2 fruit fly cellular contexts compared by ENCODE assay signal in genomic region chr3L:15107776-15108379, dm6.
A peak's percentile ranks its signal among the peaks of the same experiment; 100 is the strongest.
TF ChIP-seq lines count a peak whose summit lies in the region.

No protein-coding gene starts in this region.

TF ChIP-seq in whole organism, embryonic, 481 proteins besides CTCF, POLR2A, EP300 and RAD21 (continued from another document and continues in another):
- TF ChIP-seq Chrac-16 (GFP tag; optimal IDR thresholded peaks at IDR 0.05; lab: Kevin White, UChicago) (peak; percentile 43), CG10209 (GFP tag; optimal IDR thresholded peaks at IDR 0.05; lab: Kevin White, UChicago) (no peak), tup (GFP tag; optimal IDR thresholded peaks at IDR 0.05; lab: Kevin White, UChicago) (no peak), CG15696 (tag; optimal IDR thresholded peaks at IDR 0.05; lab: Kevin White, UChicago) (peak; percentile 53), abd-A (tag; optimal IDR thresholded peaks at IDR 0.05; lab: Kevin White, UChicago) (no peak), CG15514 (GFP tag; optimal IDR thresholded peaks at IDR 0.05; lab: Kevin White, UChicago) (no peak), dan (GFP tag; IDR thresholded peaks at IDR 0.05; lab: Robert Waterston, UW) (no peak), CG17612 (GFP tag; IDR thresholded peaks at IDR 0.05; lab: Robert Waterston, UW) (no peak), bbx (GFP tag; IDR thresholded peaks at IDR 0.05; lab: Robert Waterston, UW; ENCODE audit: partially characterized antibody) (no peak), CG33213 (GFP tag; optimal IDR thresholded peaks at IDR 0.05; lab: Kevin White, UChicago) (no peak), CG2678 (tag; optimal IDR thresholded peaks at IDR 0.05; lab: Kevin White, UChicago) (no peak), CG7745 (tag; optimal IDR thresholded peaks at IDR 0.05; lab: Kevin White, UChicago) (no peak), CG8924 (tag; optimal IDR thresholded peaks at IDR 0.05; lab: Kevin White, UChicago) (peak; percentile 58), ttk (GFP tag; IDR thresholded peaks at IDR 0.05; lab: Robert Waterston, UW) (no peak), CG17385 (GFP tag; optimal IDR thresholded peaks at IDR 0.05; lab: Kevin White, UChicago) (peak; percentile 33), Bteb2 (GFP tag; optimal IDR thresholded peaks at IDR 0.05; lab: Kevin White, UChicago) (no peak), exex (tag; optimal IDR thresholded peaks at IDR 0.05; lab: Kevin White, UChicago) (no peak), CG8089 (GFP tag; optimal IDR thresholded peaks at IDR 0.05; lab: Kevin White, UChicago) (no peak), Asciz (GFP tag; optimal IDR thresholded peaks at IDR 0.05; lab: Kevin White, UChicago) (peak; percentile 52), crp (GFP tag; optimal IDR thresholded peaks at IDR 0.05; lab: Kevin White, UChicago) (peak in 1 of 2 experiments; percentile 7), CG18764 (GFP tag; optimal IDR thresholded peaks at IDR 0.05; lab: Kevin White, UChicago) (no peak), Oaz (GFP tag; IDR thresholded peaks at IDR 0.05; lab: Robert Waterston, UW) (no peak), insv (GFP tag; optimal IDR thresholded peaks at IDR 0.05; lab: Kevin White, UChicago) (no peak), Ptx1 (GFP tag; IDR thresholded peaks at IDR 0.05; lab: Robert Waterston, UW) (peak; percentile 45; the same call in 1 of the 2 replicates), CG11247 (GFP tag; IDR thresholded peaks at IDR 0.05; lab: Robert Waterston, UW) (no peak), zfh1 (GFP tag; IDR thresholded peaks at IDR 0.05; lab: Robert Waterston, UW) (no peak), CG13775 (GFP tag; optimal IDR thresholded peaks at IDR 0.05; lab: Kevin White, UChicago) (peak; percentile 25), CG1233 (GFP tag; optimal IDR thresholded peaks at IDR 0.05; lab: Kevin White, UChicago) (peak; percentile 24), CG12071 (GFP tag; optimal IDR thresholded peaks at IDR 0.05; lab: Kevin White, UChicago) (no peak), trem (tag; optimal IDR thresholded peaks at IDR 0.05; lab: Kevin White, UChicago) (peak; percentile 43), unpg (GFP tag; optimal IDR thresholded peaks at IDR 0.05; lab: Kevin White, UChicago) (peak; percentile 54), CG2120 (GFP tag; optimal IDR thresholded peaks at IDR 0.05; lab: Kevin White, UChicago) (no peak), Meics (GFP tag; optimal IDR thresholded peaks at IDR 0.05; lab: Kevin White, UChicago) (peak; percentile 35), CG7839 (tag; optimal IDR thresholded peaks at IDR 0.05; lab: Kevin White, UChicago) (peak; percentile 68), ATbp (GFP tag; optimal IDR thresholded peaks at IDR 0.05; lab: Kevin White, UChicago) (peak; percentile 40), CG3726 (GFP tag; IDR thresholded peaks at IDR 0.05; lab: Robert Waterston, UW) (0 out of 3 replicates have a peak, but pooled peaks have one; percentile 39), CG9797 (GFP tag; optimal IDR thresholded peaks at IDR 0.05; lab: Kevin White, UChicago) (no peak), wek (GFP tag; optimal IDR thresholded peaks at IDR 0.05; lab: Kevin White, UChicago) (no peak), CG15073 (GFP tag; optimal IDR thresholded peaks at IDR 0.05; lab: Kevin White, UChicago) (no peak), dmrt11E (tag; optimal IDR thresholded peaks at IDR 0.05; lab: Kevin White, UChicago) (peak; percentile 79), dysf (GFP tag; IDR thresholded peaks at IDR 0.05; lab: Robert Waterston, UW) (no peak), Antp (GFP tag; optimal IDR thresholded peaks at IDR 0.05; lab: Kevin White, UChicago) (no peak), tna (GFP tag; IDR thresholded peaks at IDR 0.05; lab: Robert Waterston, UW; ENCODE audit: partially characterized antibody) (no peak), otp (GFP tag; IDR thresholded peaks at IDR 0.05; lab: Robert Waterston, UW) (no peak), CG15601 (tag; optimal IDR thresholded peaks at IDR 0.05; lab: Kevin White, UChicago) (peak; percentile 64), gsb-n (tag; optimal IDR thresholded peaks at IDR 0.05; lab: Kevin White, UChicago) (peak; percentile 65), CoRest (tag; optimal IDR thresholded peaks at IDR 0.05; lab: Kevin White, UChicago) (peak; percentile 60), cato (GFP tag; optimal IDR thresholded peaks at IDR 0.05; lab: Kevin White, UChicago; ENCODE audit: borderline replicate concordance) (no peak), CG6683 (GFP tag; optimal IDR thresholded peaks at IDR 0.05; lab: Kevin White, UChicago) (peak; percentile 3), usp (GFP tag; optimal IDR thresholded peaks at IDR 0.05; lab: Kevin White, UChicago) (no peak), zfh2 (GFP tag; optimal IDR thresholded peaks at IDR 0.05; lab: Kevin White, UChicago) (no peak), Eip74EF (GFP tag; optimal IDR thresholded peaks at IDR 0.05; lab: Kevin White, UChicago) (no peak), H2.0 (GFP tag; IDR thresholded peaks at IDR 0.05; lab: Robert Waterston, UW) (no peak), Neu2 (GFP tag; optimal IDR thresholded peaks at IDR 0.05; lab: Kevin White, UChicago; ENCODE audit: borderline replicate concordance) (no peak), Aef1 (GFP tag; IDR thresholded peaks at IDR 0.05; lab: Robert Waterston, UW) (no peak), sisA (GFP tag; IDR thresholded peaks at IDR 0.05; lab: Robert Waterston, UW) (peak; percentile 41; the same call in 1 of the 2 replicates), CG11560 (tag; IDR thresholded peaks at IDR 0.05; lab: Robert Waterston, UW) (0 out of 3 replicates have a peak, but pooled peaks have one; percentile 10), CG17328 (GFP tag; IDR thresholded peaks at IDR 0.05; lab: Robert Waterston, UW) (0 out of 2 replicates have a peak, but pooled peaks have one; percentile 44), lilli (GFP tag; optimal IDR thresholded peaks at IDR 0.05; lab: Kevin White, UChicago) (peak; percentile 7), eyg (GFP tag; optimal IDR thresholded peaks at IDR 0.05; lab: Kevin White, UChicago) (no peak), CG17829 (tag; optimal IDR thresholded peaks at IDR 0.05; lab: Kevin White, UChicago) (peak; percentile 76), lbe (GFP tag; optimal IDR thresholded peaks at IDR 0.05; lab: Kevin White, UChicago) (peak; percentile 86), ro (GFP tag; IDR thresholded peaks at IDR 0.05; lab: Robert Waterston, UW) (no peak), CG4617 (GFP tag; optimal IDR thresholded peaks at IDR 0.05; lab: Kevin White, UChicago; ENCODE audit: borderline replicate concordance) (no peak), pfk (GFP tag; optimal IDR thresholded peaks at IDR 0.05; lab: Kevin White, UChicago) (no peak), CG17912 (GFP tag; optimal IDR thresholded peaks at IDR 0.05; lab: Kevin White, UChicago) (no peak), run (tag; optimal IDR thresholded peaks at IDR 0.05; lab: Kevin White, UChicago) (no peak)

TF ChIP-seq in whole organism, prepupa, 60 proteins besides CTCF, POLR2A, EP300 and RAD21 (continued from another document):
- TF ChIP-seq Eip75B (GFP tag; optimal IDR thresholded peaks at IDR 0.05; lab: Kevin White, UChicago) (peak; percentile 95), lz (GFP tag; optimal IDR thresholded peaks at IDR 0.05; lab: Kevin White, UChicago) (peak; percentile 96), CG34406 (GFP tag; optimal IDR thresholded peaks at IDR 0.05; lab: Kevin White, UChicago) (peak; percentile 96), Sox15 (GFP tag; optimal IDR thresholded peaks at IDR 0.05; lab: Kevin White, UChicago) (peak; percentile 94), CG1621 (tag; optimal IDR thresholded peaks at IDR 0.05; lab: Kevin White, UChicago) (peak; percentile 82), topi (GFP tag; optimal IDR thresholded peaks at IDR 0.05; lab: Kevin White, UChicago) (peak; percentile 93), CG8632 (GFP tag; optimal IDR thresholded peaks at IDR 0.05; lab: Kevin White, UChicago) (peak; percentile 95), Eip78C (GFP tag; lab: Kevin White, UChicago) (peak; percentile 99)
